Fruit fly (Drosophila melanogaster) whole organism, embryonic: Measurements from ENCODE around the gene mbt.
A peak's percentile ranks its signal among the peaks of the same experiment; 100 is the strongest.

Source experiments
- Ada2b ChIP-seq: fragments of 200-800 bp; sonication (Bioruptor generic); IDR thresholded peaks from 2 replicates; pipeline ENCODE4 v1.3.6; 2022; ENCODE audit warnings: missing biosample characterization, missing genetic modification characterization
- Bteb2 ChIP-seq: fragments of 200-800 bp; sonication (Bioruptor generic); optimal IDR thresholded peaks from 2 replicates; lab custom pipeline; 2016; ENCODE audit warnings: missing biosample characterization, missing genetic modification characterization
- CG1024 ChIP-seq: fragments of 200-800 bp; sonication (Bioruptor generic); IDR thresholded peaks from 2 replicates; pipeline ENCODE4 v1.3.6; 2022; ENCODE audit warnings: missing biosample characterization, missing genetic modification characterization
- CG10274 ChIP-seq: fragments of 200-800 bp; sonication (Bioruptor generic); optimal IDR thresholded peaks from 3 replicates; lab custom pipeline; 2017; ENCODE audit warnings: missing biosample characterization, mild to moderate bottlenecking, missing genetic modification characterization
- CG11085 ChIP-seq: fragments of 200-800 bp; sonication (Bioruptor generic); IDR thresholded peaks from 2 replicates; pipeline ENCODE4 v1.3.6; 2022; ENCODE audit warnings: missing biosample characterization, missing genetic modification characterization
- CG11247 ChIP-seq: fragments of 200-800 bp; sonication (Bioruptor generic); IDR thresholded peaks from 2 replicates; pipeline ENCODE4 v1.3.6; 2022; ENCODE audit warnings: missing biosample characterization, missing genetic modification characterization
- CG11695 ChIP-seq: fragments of 200-800 bp; sonication (Bioruptor generic); IDR thresholded peaks from 3 replicates; pipeline ENCODE4 v1.3.6; 2022; ENCODE audit warnings: missing biosample characterization, missing genetic modification characterization
- CG13123 ChIP-seq: fragments of 200-800 bp; sonication (Bioruptor generic); optimal IDR thresholded peaks from 2 replicates; lab custom pipeline; 2016; ENCODE audit warnings: missing biosample characterization, missing genetic modification characterization
- CG1647 ChIP-seq: fragments of 200-800 bp; sonication (Bioruptor generic); optimal IDR thresholded peaks from 3 replicates; lab custom pipeline; 2016; ENCODE audit warnings: missing biosample characterization, missing genetic modification characterization
- CG18599 ChIP-seq: fragments of 200-800 bp; sonication (Bioruptor generic); optimal IDR thresholded peaks from 3 replicates; lab custom pipeline; 2017; ENCODE audit warnings: missing biosample characterization, missing genetic modification characterization, mild to moderate bottlenecking, moderate library complexity, missing genetic modification reagents
- CG2202 ChIP-seq: fragments of 200-800 bp; sonication (Bioruptor generic); optimal IDR thresholded peaks from 2 replicates; lab custom pipeline; 2018; ENCODE audit warnings: missing biosample characterization, mild to moderate bottlenecking, missing genetic modification characterization
- CG2678 ChIP-seq: fragments of 200-800 bp; sonication (Bioruptor generic); optimal IDR thresholded peaks from 3 replicates; lab custom pipeline; 2019; ENCODE audit warnings: missing biosample characterization, mild to moderate bottlenecking, missing genetic modification characterization, moderate library complexity
- CG2875 ChIP-seq: fragments of 200-800 bp; sonication (Bioruptor generic); optimal IDR thresholded peaks from 2 replicates; lab custom pipeline; 2017; ENCODE audit warnings: missing biosample characterization, mild to moderate bottlenecking, missing genetic modification characterization, missing genetic modification reagents
- CG2889 ChIP-seq: fragments of 200-800 bp; sonication (Bioruptor generic); IDR thresholded peaks from 3 replicates; pipeline ENCODE4 v1.3.6; 2022; ENCODE audit warnings: missing biosample characterization, missing genetic modification characterization
- CG31365 ChIP-seq: fragments of 200-800 bp; sonication (Bioruptor generic); optimal IDR thresholded peaks from 2 replicates; lab custom pipeline; 2018; ENCODE audit warnings: missing biosample characterization, mild to moderate bottlenecking, missing genetic modification characterization
- CG32772 ChIP-seq: fragments of 200-800 bp; sonication (Bioruptor generic); IDR thresholded peaks from 2 replicates; pipeline ENCODE4 v1.3.6; 2022; ENCODE audit warnings: missing biosample characterization, missing genetic modification characterization
- CG33213 ChIP-seq: fragments of 200-800 bp; sonication (Bioruptor generic); optimal IDR thresholded peaks from 3 replicates; lab custom pipeline; 2016; ENCODE audit warnings: missing biosample characterization, missing genetic modification characterization
- CG3838 ChIP-seq: fragments of 200-800 bp; sonication (Bioruptor generic); optimal IDR thresholded peaks from 3 replicates; lab custom pipeline; 2016; ENCODE audit warnings: missing biosample characterization, missing genetic modification characterization
- CG4820 ChIP-seq: fragments of 200-800 bp; sonication (Bioruptor generic); optimal IDR thresholded peaks from 3 replicates; lab custom pipeline; 2016; ENCODE audit warnings: missing biosample characterization, missing genetic modification characterization
- CG4854 ChIP-seq: fragments of 200-800 bp; sonication (Bioruptor generic); optimal IDR thresholded peaks from 2 replicates; lab custom pipeline; 2016; ENCODE audit warnings: missing biosample characterization, missing genetic modification characterization, inconsistent platforms
- CG7372 ChIP-seq: fragments of 200-800 bp; sonication (Bioruptor generic); IDR thresholded peaks from 2 replicates; pipeline ENCODE4 v1.3.6; 2022; ENCODE audit warnings: missing biosample characterization, missing genetic modification characterization
- CG8388 ChIP-seq: fragments of 200-800 bp; sonication (Bioruptor generic); optimal IDR thresholded peaks from 2 replicates; lab custom pipeline; 2019; ENCODE audit warnings: missing biosample characterization, mild to moderate bottlenecking, missing genetic modification characterization, moderate library complexity
- CrebB ChIP-seq: fragments of 200-800 bp; sonication (Bioruptor generic); optimal IDR thresholded peaks from 3 replicates; lab custom pipeline; 2018; ENCODE audit warnings: missing biosample characterization, mild to moderate bottlenecking, missing genetic modification characterization
- Dip2 ChIP-seq: fragments of 200-800 bp; sonication (Bioruptor generic); IDR thresholded peaks from 2 replicates; pipeline ENCODE4 v1.3.6; 2022; ENCODE audit warnings: missing biosample characterization, missing genetic modification characterization
- Dip3 ChIP-seq: fragments of 200-800 bp; sonication (Bioruptor generic); optimal IDR thresholded peaks from 3 replicates; lab custom pipeline; 2016; ENCODE audit warnings: missing biosample characterization, missing genetic modification characterization
- Doc2 ChIP-seq: fragments of 200-800 bp; sonication (Bioruptor generic); IDR thresholded peaks from 2 replicates; pipeline ENCODE4 v1.3.6; 2022; ENCODE audit warnings: missing biosample characterization, missing genetic modification characterization
- Drgx ChIP-seq: fragments of 200-800 bp; sonication (Bioruptor generic); IDR thresholded peaks from 2 replicates; pipeline ENCODE4 v1.3.6; 2022; ENCODE audit warnings: missing biosample characterization, missing genetic modification characterization
- Fer2 ChIP-seq: fragments of 200-800 bp; sonication (Bioruptor generic); optimal IDR thresholded peaks from 2 replicates; lab custom pipeline; 2018; ENCODE audit warnings: missing biosample characterization, mild to moderate bottlenecking, missing genetic modification characterization, moderate library complexity
- Hr39 ChIP-seq: fragments of >200 bp; optimal IDR thresholded peaks from 2 replicates; lab custom pipeline; 2017
- Nf-YC ChIP-seq: fragments of 200-800 bp; optimal IDR thresholded peaks from 3 replicates; lab custom pipeline; 2019; ENCODE audit warnings: missing biosample characterization, mild to moderate bottlenecking, missing genetic modification characterization, moderate library complexity
- Side ChIP-seq: fragments of 200-800 bp; sonication (Bioruptor generic); optimal IDR thresholded peaks from 2 replicates; lab custom pipeline; 2016; ENCODE audit warnings: missing biosample characterization, missing genetic modification characterization
- crc ChIP-seq: fragments of 200-800 bp; sonication (Bioruptor generic); optimal IDR thresholded peaks from 2 replicates; lab custom pipeline; 2016; ENCODE audit warnings: missing biosample characterization, missing genetic modification characterization
- danr ChIP-seq: fragments of 200-800 bp; sonication (Bioruptor generic); IDR thresholded peaks from 2 replicates; pipeline ENCODE4 v1.3.6; 2022; ENCODE audit warnings: missing biosample characterization, missing genetic modification characterization
- fd96Cb ChIP-seq: fragments of 200-800 bp; sonication (Bioruptor generic); optimal IDR thresholded peaks from 2 replicates; lab custom pipeline; 2018; ENCODE audit warnings: missing biosample characterization, mild to moderate bottlenecking, missing genetic modification characterization, moderate library complexity
- gro ChIP-seq: fragments of 200-800 bp; sonication (Bioruptor generic); optimal IDR thresholded peaks from 2 replicates; lab custom pipeline; 2016; ENCODE audit warnings: missing biosample characterization, missing genetic modification characterization
- hbn ChIP-seq: fragments of 200-800 bp; sonication (Bioruptor generic); IDR thresholded peaks from 2 replicates; pipeline ENCODE4 v1.3.6; 2022; ENCODE audit warnings: missing biosample characterization, missing genetic modification characterization; ENCODE audit not compliant: partially characterized antibody
- maf-S ChIP-seq: fragments of 200-800 bp; sonication (Bioruptor generic); optimal IDR thresholded peaks from 2 replicates; lab custom pipeline; 2016; ENCODE audit warnings: missing biosample characterization, missing genetic modification characterization
- mld ChIP-seq: fragments of 200-800 bp; sonication (Bioruptor generic); IDR thresholded peaks from 3 replicates; pipeline ENCODE4 v1.3.6; 2022; ENCODE audit warnings: missing biosample characterization, missing genetic modification characterization; ENCODE audit not compliant: partially characterized antibody
- pnt ChIP-seq: fragments of 200-800 bp; sonication (Bioruptor generic); optimal IDR thresholded peaks from 3 replicates; lab custom pipeline; 2016; ENCODE audit warnings: missing biosample characterization, missing genetic modification characterization
- pros ChIP-seq: fragments of 200-800 bp; sonication (Bioruptor generic); optimal IDR thresholded peaks from 3 replicates; lab custom pipeline; 2019; ENCODE audit warnings: missing biosample characterization, mild to moderate bottlenecking, missing genetic modification characterization, moderate library complexity
- repo ChIP-seq: fragments of 200-800 bp; sonication (Bioruptor generic); optimal IDR thresholded peaks from 2 replicates; lab custom pipeline; 2016; ENCODE audit warnings: missing biosample characterization, missing genetic modification characterization
- ro ChIP-seq: fragments of 200-800 bp; sonication (Bioruptor generic); IDR thresholded peaks from 2 replicates; pipeline ENCODE4 v1.3.6; 2022; ENCODE audit warnings: missing biosample characterization, missing genetic modification characterization
- run ChIP-seq: fragments of 200-800 bp; sonication (Bioruptor generic); optimal IDR thresholded peaks from 3 replicates; lab custom pipeline; 2018; ENCODE audit warnings: missing biosample characterization, mild to moderate bottlenecking, missing genetic modification characterization
- sima ChIP-seq: fragments of 200-800 bp; sonication (Bioruptor generic); optimal IDR thresholded peaks from 2 replicates; lab custom pipeline; 2016; ENCODE audit warnings: missing biosample characterization, missing genetic modification characterization
- sna ChIP-seq: fragments of 200-800 bp; sonication (Bioruptor generic); IDR thresholded peaks from 2 replicates; pipeline ENCODE4 v1.3.6; 2022; ENCODE audit warnings: missing biosample characterization, missing genetic modification characterization; ENCODE audit not compliant: partially characterized antibody
- so ChIP-seq: fragments of 200-800 bp; sonication (Bioruptor generic); IDR thresholded peaks from 3 replicates; pipeline ENCODE4 v1.3.6; 2022; ENCODE audit warnings: missing biosample characterization, missing genetic modification characterization
- trh ChIP-seq: fragments of 200-800 bp; sonication (Bioruptor generic); optimal IDR thresholded peaks from 2 replicates; lab custom pipeline; 2016; ENCODE audit warnings: missing biosample characterization, missing genetic modification characterization
- unpg ChIP-seq: fragments of 200-800 bp; sonication (Bioruptor generic); optimal IDR thresholded peaks from 3 replicates; lab custom pipeline; 2018; ENCODE audit warnings: missing biosample characterization, mild to moderate bottlenecking, missing genetic modification characterization, moderate library complexity
- usp ChIP-seq: fragments of >200 bp; optimal IDR thresholded peaks from 2 replicates; lab custom pipeline; 2017; ENCODE audit warnings: missing biosample characterization, missing genetic modification characterization

Gene mbt

DNA sequence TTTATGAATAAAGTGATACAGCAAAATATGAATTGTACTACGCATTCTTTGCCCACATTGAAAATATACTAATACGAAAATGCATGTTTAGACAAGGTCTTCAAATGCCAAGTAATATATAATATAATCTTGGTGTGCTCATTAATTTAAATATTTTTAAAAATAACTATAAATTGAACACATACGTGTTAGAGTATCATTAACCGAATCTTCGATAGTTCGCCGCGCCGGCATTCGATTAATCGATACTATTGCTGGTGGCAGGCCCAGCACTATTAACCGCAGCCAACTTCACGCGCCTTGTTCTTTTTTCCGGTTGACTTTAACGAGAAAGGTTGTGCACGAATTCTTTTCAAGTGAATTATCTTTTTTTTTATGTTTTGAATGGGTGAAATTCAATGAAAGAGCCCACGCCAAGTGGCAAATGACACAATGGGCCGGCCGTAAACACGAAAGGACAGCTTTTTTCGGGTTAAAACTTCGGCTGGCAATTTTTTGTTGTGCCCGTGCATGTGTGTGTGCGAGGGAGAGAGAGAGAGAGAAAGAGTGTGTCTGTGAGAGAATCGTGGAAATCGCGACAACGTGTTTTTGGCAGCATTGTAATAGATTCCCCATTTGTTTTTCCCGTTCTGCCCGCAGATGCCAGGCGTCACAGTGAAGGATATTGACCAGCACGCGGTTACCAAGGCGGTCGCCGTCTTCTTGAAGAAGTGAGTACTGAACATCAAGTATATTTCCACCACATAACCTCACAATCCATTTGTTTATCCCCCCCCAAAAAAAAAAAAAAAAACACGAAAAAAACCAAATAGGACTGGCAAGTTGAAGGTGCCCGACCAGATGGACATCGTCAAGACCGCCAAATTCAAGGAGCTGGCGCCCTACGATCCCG lies 27.4 kb downstream of the mbt start, which contains the start of gene RpS19a (continued):
- TF ChIP-seq danr = 0 out of 2 replicates have a peak, but pooled peaks have one; percentile 14
- peak; percentile 81 for TF ChIP-seq CG31365
- peak; percentile 53 for TF ChIP-seq CG1647 (GFP tag; lab: Kevin White, UChicago)
- no peak for TF ChIP-seq maf-S (GFP tag; lab: Kevin White, UChicago)
- peak; percentile 53 for TF ChIP-seq gro
- TF ChIP-seq Side (GFP tag; lab: Kevin White, UChicago) = peak; percentile 65
- TF ChIP-seq CG4820 (GFP tag; lab: Kevin White, UChicago) = peak; percentile 38
- peak; percentile 49 for TF ChIP-seq CG8388 (GFP tag; lab: Kevin White, UChicago)
- peak; percentile 66 for TF ChIP-seq unpg (GFP tag; lab: Kevin White, UChicago)
- peak; percentile 69 for TF ChIP-seq CG33213
- TF ChIP-seq Ada2b (GFP tag; lab: Robert Waterston, UW) = peak; percentile 34; the same call in 1 of the 2 replicates
- TF ChIP-seq so (GFP tag; lab: Robert Waterston, UW) = peak; percentile 75
- TF ChIP-seq CG7372 = peak; percentile 60; the same call in 1 of the 2 replicates
- TF ChIP-seq Dip2 (GFP tag; lab: Robert Waterston, UW) = no peak
- TF ChIP-seq pnt (GFP tag; lab: Kevin White, UChicago) = no peak
- peak; percentile 78 for TF ChIP-seq CG2875 (GFP tag; lab: Kevin White, UChicago)
- TF ChIP-seq CG32772 (GFP tag; lab: Robert Waterston, UW) = peak; percentile 33; the same call in 1 of the 2 replicates
- TF ChIP-seq CG2889 (GFP tag; lab: Robert Waterston, UW) = 0 out of 3 replicates have a peak, but pooled peaks have one; percentile 43
- TF ChIP-seq CG11085 (GFP tag; lab: Robert Waterston, UW) = peak; percentile 76
- TF ChIP-seq Bteb2 (GFP tag; lab: Kevin White, UChicago) = peak; percentile 36
- no peak for TF ChIP-seq CG3838 (GFP tag; lab: Kevin White, UChicago)
- TF ChIP-seq fd96Cb = peak; percentile 44
- TF ChIP-seq CG11695 (GFP tag; lab: Robert Waterston, UW) = peak; percentile 31; the same call in 1 of the 3 replicates
- TF ChIP-seq Doc2 (GFP tag; lab: Robert Waterston, UW) = no peak
- no peak for TF ChIP-seq usp (GFP tag; lab: Kevin White, UChicago)
- peak; percentile 66 for TF ChIP-seq Nf-YC
- peak; percentile 73 for TF ChIP-seq CG10274 (GFP tag; lab: Kevin White, UChicago)
- no peak for TF ChIP-seq sna (GFP tag; lab: Robert Waterston, UW)
- TF ChIP-seq CG18599 (GFP tag; lab: Kevin White, UChicago) = peak; percentile 79
- TF ChIP-seq Fer2 (tag; lab: Kevin White, UChicago) = peak; percentile 54
- no peak for TF ChIP-seq sima (GFP tag; lab: Kevin White, UChicago)
- TF ChIP-seq crc = peak; percentile 39
- TF ChIP-seq run (tag; lab: Kevin White, UChicago) = peak; percentile 31
- no peak for TF ChIP-seq Hr39 (lab: Kevin White, UChicago)
- TF ChIP-seq CrebB (tag; lab: Kevin White, UChicago) = peak; percentile 87
- peak; percentile 17 for TF ChIP-seq Dip3 (GFP tag; lab: Kevin White, UChicago)
- TF ChIP-seq ro = no peak; the same call in 1 of the 2 replicates
- TF ChIP-seq CG1024 = peak; percentile 68
- TF ChIP-seq Drgx (GFP tag; lab: Robert Waterston, UW) = no peak; the same call in none of the 2 replicates
- peak; percentile 70 for TF ChIP-seq CG2678 (tag; lab: Kevin White, UChicago)
- 0 out of 3 replicates have a peak, but pooled peaks have one; percentile 4 for TF ChIP-seq mld (GFP tag; lab: Robert Waterston, UW)
- TF ChIP-seq CG11247 (GFP tag; lab: Robert Waterston, UW) = peak; percentile 68
- TF ChIP-seq CG13123 = peak; percentile 91
- TF ChIP-seq repo (GFP tag; lab: Kevin White, UChicago) = peak; percentile 30
- TF ChIP-seq CG2202 (tag; lab: Kevin White, UChicago) = peak; percentile 45
- no peak for TF ChIP-seq trh (GFP tag; lab: Kevin White, UChicago)
- peak; percentile 65 for TF ChIP-seq CG4854 (GFP tag; lab: Kevin White, UChicago)
- no peak for TF ChIP-seq hbn (GFP tag; lab: Robert Waterston, UW)
- peak; percentile 40 for TF ChIP-seq pros (GFP tag; lab: Kevin White, UChicago)
